Worm (Caenorhabditis elegans) whole organism, young adult: ENCODE measurements around the gene C34F6.10.

Experiments
- F55B11.4 ChIP-seq: sonication (generic microtip); optimal IDR thresholded peaks from 2 replicates; lab custom pipeline; 2016; ENCODE audit warnings: missing compliant biosample characterization, missing genetic modification characterization, borderline replicate concordance; ENCODE audit not compliant: insufficient read depth
- ceh-91 ChIP-seq: fragments of 200-800 bp; sonication (Bioruptor generic); IDR thresholded peaks from 2 replicates; pipeline ENCODE4 v1.3.6; 2022; ENCODE audit warnings: missing genetic modification reagents, missing genetic modification characterization, missing compliant biosample characterization
- efl-1 ChIP-seq: fragments of 150-350 bp; optimal IDR thresholded peaks from 2 replicates; lab custom pipeline; 2014; ENCODE audit warnings: missing biosample characterization, missing genetic modification reagents, missing genetic modification characterization
- let-607 ChIP-seq, 2 experiments: fragments of 200-800 bp in 1 of 2; sonication (Bioruptor generic) in 1 of 2; sonication (generic microtip) in 1 of 2; optimal IDR thresholded peaks; 2 replicates each; lab custom pipeline; 2016 to 2018; ENCODE audit warnings: mild to moderate bottlenecking in 2 of 2, missing compliant biosample characterization in 2 of 2, missing genetic modification characterization in 2 of 2, moderate library complexity in 2 of 2, missing genotype in 1 of 2
- nhr-90 ChIP-seq: sonication (generic microtip); optimal IDR thresholded peaks from 2 replicates; lab custom pipeline; 2016; ENCODE audit warnings: missing genotype, mild to moderate bottlenecking, missing genetic modification characterization, missing compliant biosample characterization
- snpc-4 ChIP-seq, 5 experiments: fragments of 150-350 bp in 1 of 5; sonication (generic microtip) in 4 of 5; optimal IDR thresholded peaks; 2 replicates each; lab custom pipeline; 2014 to 2018; ENCODE audit warnings: missing genetic modification characterization in 5 of 5, missing biosample characterization in 3 of 5, antibody characterized with exemption in 2 of 5, mild to moderate bottlenecking in 2 of 5, missing compliant biosample characterization in 2 of 5, missing genotype in 2 of 5, moderate library complexity in 2 of 5, missing genetic modification reagents in 1 of 5
- ztf-28 ChIP-seq: fragments of 200-800 bp; sonication (Bioruptor generic); IDR thresholded peaks from 2 replicates; pipeline ENCODE4 v1.3.6; 2022; ENCODE audit warnings: missing genetic modification reagents, missing genetic modification characterization, missing compliant biosample characterization

DNA sequence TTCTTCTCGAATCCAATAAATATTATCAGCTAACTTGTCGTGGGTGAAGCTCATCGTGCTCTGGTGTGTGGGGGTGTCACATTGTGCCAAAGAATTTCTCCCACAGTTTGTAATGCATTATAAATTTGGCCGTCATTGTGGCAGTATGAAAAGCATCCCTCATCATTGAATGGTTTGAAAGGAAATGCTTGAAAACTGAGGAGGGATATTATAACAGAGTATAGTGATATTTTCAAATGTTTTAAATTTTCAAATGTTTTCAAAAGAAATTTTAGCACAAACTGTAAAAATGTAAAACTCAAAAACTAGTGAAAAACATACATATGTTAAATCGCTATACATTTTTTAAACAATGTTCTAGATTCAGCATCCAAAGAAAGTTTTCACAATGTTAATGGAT, 28.5 kb upstream of the C34F6.10 start, which contains the start of gene C03A3.3:
- no peak for TF ChIP-seq snpc-4 (GFP tag; optimal IDR thresholded peaks at IDR 0.05; lab: Kevin White, UChicago)
- TF ChIP-seq snpc-4 (tag; optimal IDR thresholded peaks at IDR 0.05; lab: Kevin White, UChicago): no peak
- no peak for TF ChIP-seq let-607 (tag; optimal IDR thresholded peaks at IDR 0.05; lab: Kevin White, UChicago)
- no peak for TF ChIP-seq F55B11.4 (tag; lab: Kevin White, UChicago)
- TF ChIP-seq nhr-90 (tag; lab: Kevin White, UChicago): no peak
- TF ChIP-seq efl-1 (GFP tag; lab: Kevin White, UChicago): no peak
- no peak for TF ChIP-seq ceh-91
- no peak for TF ChIP-seq ztf-28
